Fruit fly (Drosophila melanogaster): ENCODE measurements around the gene CG8043.

DNA sequence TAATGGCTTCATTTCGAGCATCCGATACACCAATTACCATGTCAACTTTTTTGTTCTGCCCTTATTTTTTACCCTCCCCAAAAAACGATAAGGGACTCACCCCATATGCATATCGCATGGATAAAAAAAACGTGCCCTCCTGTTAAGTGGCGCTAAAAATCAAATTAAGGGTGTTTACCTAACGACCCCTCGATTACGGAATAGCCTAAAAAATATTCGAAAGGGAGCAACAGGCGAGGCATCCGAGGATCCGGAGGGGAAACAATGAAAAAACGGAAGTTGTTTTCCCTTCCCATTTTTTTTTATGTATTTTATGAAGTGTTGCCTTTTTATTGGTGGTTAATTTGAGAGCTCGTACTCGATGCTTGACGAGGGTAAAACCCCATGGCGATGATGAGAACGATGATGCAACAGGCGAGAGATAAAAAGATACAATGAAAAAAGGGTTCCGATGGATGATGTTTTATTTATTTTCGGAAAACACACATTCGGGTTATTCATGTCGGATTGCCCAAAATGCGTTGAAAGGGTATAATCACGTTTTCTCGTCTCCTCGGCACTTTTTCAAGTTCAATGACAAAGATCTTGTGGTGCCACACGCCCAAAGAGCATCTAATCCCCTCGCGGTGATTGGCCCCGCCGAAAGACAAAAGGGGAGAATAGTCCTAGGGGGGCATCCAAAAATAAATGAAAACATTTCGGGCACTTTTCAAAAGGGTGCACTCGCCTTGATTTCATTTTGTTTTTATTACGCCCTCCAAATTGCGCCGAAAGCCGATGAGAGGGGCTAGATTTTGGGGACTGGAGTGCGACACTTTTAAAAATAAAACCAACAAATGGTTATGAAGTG is 7.8 kb downstream of the CG8043 start, which contains the start of gene CG44227:
- no peak for TF ChIP-seq CG10348 (GFP tag; IDR thresholded peaks at IDR 0.05)
- TF ChIP-seq CG32121 (GFP tag; IDR thresholded peaks at IDR 0.05): no peak
- no peak for TF ChIP-seq EcR (GFP tag; optimal IDR thresholded peaks at IDR 0.05)
- TF ChIP-seq Ets98B (GFP tag; IDR thresholded peaks at IDR 0.05): no peak
- TF ChIP-seq CG12605 (GFP tag; IDR thresholded peaks at IDR 0.05): no peak
- no peak for TF ChIP-seq gl (tag; optimal IDR thresholded peaks at IDR 0.05)
- no peak for TF ChIP-seq D1 (tag; optimal IDR thresholded peaks at IDR 0.05)
- TF ChIP-seq Pif1A (GFP tag; optimal IDR thresholded peaks at IDR 0.05): no peak
- no peak for TF ChIP-seq Pif1B (GFP tag; optimal IDR thresholded peaks at IDR 0.05)
- TF ChIP-seq CG17806 (tag; optimal IDR thresholded peaks at IDR 0.05): no peak
- no peak for TF ChIP-seq CG34367 (tag; optimal IDR thresholded peaks at IDR 0.05)
